Worm (Caenorhabditis elegans) whole organism, young adult: ENCODE results near the gene let-418.

ENCODE experiments used
- Y79H2A.3 ChIP-seq: fragments of 200-800 bp; sonication (Bioruptor generic); conservative IDR thresholded peaks from 2 replicates; pipeline ENCODE4 v1.3.6; 2022; ENCODE audit warnings: missing genetic modification reagents, missing genetic modification characterization, missing compliant biosample characterization
- akir-1 ChIP-seq: fragments of 200-800 bp; sonication (Bioruptor generic); optimal IDR thresholded peaks from 2 replicates; lab custom pipeline; 2018; ENCODE audit warnings: mild to moderate bottlenecking, missing genetic modification characterization, moderate library complexity, missing compliant biosample characterization
- ceh-58 ChIP-seq: fragments of 200-800 bp; sonication (Bioruptor generic); IDR thresholded peaks from 2 replicates; pipeline ENCODE4 v1.3.6; 2022; ENCODE audit warnings: missing genetic modification characterization, missing compliant biosample characterization
- egl-44 ChIP-seq: fragments of 200-800 bp; sonication (Bioruptor generic); IDR thresholded peaks from 2 replicates; pipeline ENCODE4 v1.3.6; 2022; ENCODE audit warnings: missing genetic modification reagents, missing genetic modification characterization, missing compliant biosample characterization
- let-526 ChIP-seq: fragments of 200-800 bp; sonication (Bioruptor generic); IDR thresholded peaks from 2 replicates; pipeline ENCODE4 v1.3.6; 2022; ENCODE audit warnings: missing genetic modification reagents, missing genetic modification characterization, missing compliant biosample characterization
- nhr-179 ChIP-seq: sonication (generic microtip); optimal IDR thresholded peaks from 2 replicates; lab custom pipeline; 2016; ENCODE audit warnings: mild to moderate bottlenecking, missing genetic modification characterization, missing compliant biosample characterization
- ztf-18 ChIP-seq: sonication (generic microtip); optimal IDR thresholded peaks from 2 replicates; lab custom pipeline; 2016; ENCODE audit warnings: missing genotype, mild to moderate bottlenecking, missing genetic modification characterization, missing compliant biosample characterization
- ztf-26 ChIP-seq: sonication (generic microtip); optimal IDR thresholded peaks from 2 replicates; lab custom pipeline; 2017; ENCODE audit warnings: missing genetic modification characterization, missing compliant biosample characterization

DNA sequence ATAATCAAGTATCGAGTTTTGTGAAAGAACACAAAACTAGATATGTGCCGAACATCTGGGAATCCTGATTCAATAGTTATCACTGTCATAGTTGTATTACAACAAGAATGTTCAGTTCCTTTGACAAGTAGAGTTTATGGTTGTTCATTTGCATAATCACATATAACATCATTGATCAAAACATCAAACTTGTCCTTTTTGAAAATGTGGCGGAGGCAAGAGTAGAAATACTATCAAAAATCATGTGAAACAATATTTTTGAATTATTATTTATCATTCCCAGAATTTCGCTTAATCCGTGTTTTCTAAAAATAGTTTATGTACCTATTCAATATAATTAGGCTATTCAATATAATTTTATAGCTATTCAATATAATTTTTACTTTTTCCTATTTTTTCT, 41.3 kb upstream of the let-418 start, which contains the start of gene F44E7.7:
- TF ChIP-seq ztf-18 (tag; lab: Kevin White, UChicago), result no peak
- no peak for TF ChIP-seq egl-44 (GFP tag; lab: Robert Waterston, UW)
- TF ChIP-seq nhr-179 (tag; lab: Kevin White, UChicago), result no peak
- no peak for TF ChIP-seq ztf-26 (tag; lab: Kevin White, UChicago)
- TF ChIP-seq Y79H2A.3 (GFP tag; lab: Robert Waterston, UW), result no peak
- no peak for TF ChIP-seq akir-1 (GFP tag; lab: Kevin White, UChicago)
- no peak for TF ChIP-seq let-526
- TF ChIP-seq ceh-58, result no peak
